Worm (Caenorhabditis elegans): Measurements from ENCODE around the gene pals-18.

DNA sequence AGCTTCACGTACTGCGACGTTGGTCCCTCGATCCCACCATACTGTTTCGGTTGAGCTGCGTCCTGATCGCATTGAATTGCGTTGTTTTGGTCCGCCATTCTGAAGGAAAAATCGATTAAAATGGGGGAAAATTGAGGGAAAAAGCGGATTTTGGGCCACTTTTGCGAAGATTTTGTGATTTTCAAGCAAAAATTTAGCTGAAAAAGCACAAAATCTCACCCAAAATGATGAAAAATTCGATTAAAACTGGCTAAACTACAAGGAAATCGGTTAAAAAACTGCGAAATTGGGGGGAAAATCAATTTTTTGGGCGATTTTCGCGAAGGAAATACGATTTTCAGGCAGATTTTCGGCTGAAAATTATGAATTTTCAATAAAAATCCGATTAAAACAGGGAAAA, 13.9 kb downstream of the pals-18 start, which contains the start of gene elc-1:
- TF ChIP-seq him-1 (tag; optimal IDR thresholded peaks at IDR 0.05) (no peak), dao-5 (tag; optimal IDR thresholded peaks at IDR 0.05) (no peak)
